Worm (Caenorhabditis elegans) whole organism, mixed stage, embryonic: Measurements from ENCODE around the gene aldo-2.

ENCODE experiments used
- bed-3 ChIP-seq: fragments of 200-800 bp; sonication (Bioruptor generic); optimal IDR thresholded peaks from 3 replicates; lab custom pipeline; 2018; ENCODE audit warnings: mild to moderate bottlenecking, missing genetic modification characterization, moderate library complexity, missing compliant biosample characterization
- ces-1 ChIP-seq: fragments of 150-350 bp; optimal IDR thresholded peaks from 2 replicates; lab custom pipeline; 2014; ENCODE audit warnings: missing biosample characterization, missing genetic modification reagents, missing genetic modification characterization
- elt-1 ChIP-seq: sonication (generic microtip); optimal IDR thresholded peaks from 2 replicates; lab custom pipeline; 2017; ENCODE audit warnings: missing genetic modification characterization, mild to moderate bottlenecking, missing compliant biosample characterization, antibody characterized with exemption, moderate library complexity, borderline replicate concordance; ENCODE audit not compliant: insufficient read depth
- elt-3 ChIP-seq: fragments of 150-350 bp; optimal IDR thresholded peaks from 2 replicates; lab custom pipeline; 2014; ENCODE audit warnings: missing biosample characterization, missing genetic modification characterization
- lsy-2 ChIP-seq: fragments of 150-350 bp; optimal IDR thresholded peaks from 2 replicates; lab custom pipeline; 2014; ENCODE audit warnings: missing biosample characterization, missing genetic modification characterization
- mab-5 ChIP-seq: fragments of 150-350 bp; optimal IDR thresholded peaks from 2 replicates; lab custom pipeline; 2014; ENCODE audit warnings: missing biosample characterization, missing genetic modification characterization
- nhr-237 ChIP-seq: fragments of 150-350 bp; optimal IDR thresholded peaks from 2 replicates; lab custom pipeline; 2014; ENCODE audit warnings: missing biosample characterization, missing genetic modification characterization
- nhr-28 ChIP-seq: fragments of 150-350 bp; optimal IDR thresholded peaks from 2 replicates; lab custom pipeline; 2014; ENCODE audit warnings: missing biosample characterization, missing genetic modification characterization
- nhr-76 ChIP-seq: sonication (generic microtip); optimal IDR thresholded peaks from 2 replicates; lab custom pipeline; 2017; ENCODE audit warnings: missing biosample characterization, missing genetic modification characterization
- sem-2 ChIP-seq: fragments of 200-800 bp; sonication (Bioruptor generic); optimal IDR thresholded peaks from 2 replicates; lab custom pipeline; 2018; ENCODE audit warnings: mild to moderate bottlenecking, missing genetic modification characterization, missing compliant biosample characterization
- snpc-4 ChIP-seq: fragments of 150-350 bp; optimal IDR thresholded peaks from 2 replicates; lab custom pipeline; 2014; ENCODE audit warnings: missing biosample characterization, missing genetic modification characterization
- unc-39 ChIP-seq: fragments of 150-350 bp; optimal IDR thresholded peaks from 2 replicates; lab custom pipeline; 2014; ENCODE audit warnings: missing biosample characterization, missing genetic modification characterization
- unc-62 ChIP-seq: fragments of 150-350 bp; optimal IDR thresholded peaks from 2 replicates; lab custom pipeline; 2014; ENCODE audit warnings: missing biosample characterization, missing genetic modification reagents, missing genetic modification characterization
- ztf-11 ChIP-seq: fragments of 150-350 bp; optimal IDR thresholded peaks from 2 replicates; lab custom pipeline; 2014; ENCODE audit warnings: missing biosample characterization, missing genetic modification characterization

DNA sequence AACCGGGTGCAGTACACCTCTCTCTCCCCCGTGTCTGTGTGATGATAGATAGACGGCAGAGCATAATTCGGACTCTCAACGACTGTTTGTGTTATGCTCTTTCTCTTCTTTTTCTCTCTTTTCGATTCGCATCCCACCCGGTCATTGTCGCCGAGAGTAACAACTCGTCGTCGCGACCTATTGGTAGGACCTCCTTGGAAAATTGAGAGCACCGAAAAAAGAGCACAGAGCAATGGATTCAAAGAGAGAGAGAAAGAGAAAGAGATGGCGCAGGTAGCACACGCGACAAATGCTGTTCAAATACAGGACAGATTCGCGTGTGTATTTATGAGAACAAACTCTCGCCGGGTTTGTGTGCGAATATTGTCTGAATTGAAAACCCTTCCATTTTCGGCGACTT is 32.8 kb downstream of the aldo-2 start:
- TF ChIP-seq unc-62 (GFP tag; lab: Kevin White, UChicago) = no peak
- no peak for TF ChIP-seq nhr-237 (tag; lab: Kevin White, UChicago)
- no peak for TF ChIP-seq unc-39 (tag; lab: Kevin White, UChicago)
- TF ChIP-seq snpc-4 = no peak
- TF ChIP-seq sem-2 (GFP tag; lab: Kevin White, UChicago) = no peak
- no peak for TF ChIP-seq nhr-76 (tag; lab: Kevin White, UChicago)
- no peak for TF ChIP-seq nhr-28
- TF ChIP-seq bed-3 (GFP tag; lab: Kevin White, UChicago) = no peak
- TF ChIP-seq elt-3 (tag; lab: Kevin White, UChicago) = no peak
- no peak for TF ChIP-seq ces-1 (GFP tag; lab: Kevin White, UChicago)
- TF ChIP-seq lsy-2 (tag; lab: Kevin White, UChicago) = no peak
- TF ChIP-seq elt-1 (tag; lab: Kevin White, UChicago) = no peak
- TF ChIP-seq ztf-11 (tag; lab: Kevin White, UChicago) = no peak
- TF ChIP-seq mab-5 = no peak
